Worm (Caenorhabditis elegans) whole organism, young adult: Measurements from ENCODE around the gene sut-2.

ENCODE experiments used
- F57A8.1 ChIP-seq: fragments of 200-800 bp; sonication (Bioruptor generic); optimal IDR thresholded peaks from 2 replicates; lab custom pipeline; 2018; ENCODE audit warnings: mild to moderate bottlenecking, missing genetic modification characterization, moderate library complexity, missing compliant biosample characterization
- K11D2.4 ChIP-seq: fragments of 200-800 bp; sonication (Bioruptor generic); IDR thresholded peaks from 2 replicates; pipeline ENCODE4 v1.3.6; 2022; ENCODE audit warnings: missing genetic modification reagents, missing genetic modification characterization, missing compliant biosample characterization
- cebp-1 ChIP-seq, 2 experiments: fragments of 200-800 bp in 1 of 2; sonication (Bioruptor generic) in 1 of 2; sonication (generic microtip) in 1 of 2; IDR thresholded peaks in 1 of 2; optimal IDR thresholded peaks in 1 of 2; 2 replicates each; pipeline versions ENCODE4 v1.3.6 to Lab custom; 2017 to 2022; ENCODE audit warnings: missing compliant biosample characterization in 2 of 2, missing genetic modification characterization in 2 of 2, mild to moderate bottlenecking in 1 of 2, missing genetic modification reagents in 1 of 2, moderate library complexity in 1 of 2
- cebp-2 ChIP-seq: fragments of 200-800 bp; sonication (Bioruptor generic); IDR thresholded peaks from 2 replicates; pipeline ENCODE4 v1.3.6; 2022; ENCODE audit warnings: missing genetic modification characterization, missing compliant biosample characterization
- hlh-12 ChIP-seq: sonication (generic microtip); optimal IDR thresholded peaks from 2 replicates; lab custom pipeline; 2016; ENCODE audit warnings: missing genetic modification characterization, missing compliant biosample characterization
- nhr-179 ChIP-seq: sonication (generic microtip); optimal IDR thresholded peaks from 2 replicates; lab custom pipeline; 2016; ENCODE audit warnings: mild to moderate bottlenecking, missing genetic modification characterization, missing compliant biosample characterization
- pha-4 ChIP-seq: fragments of 150-350 bp; sonication (generic microtip); optimal IDR thresholded peaks from 2 replicates; lab custom pipeline; 2014; ENCODE audit warnings: missing biosample characterization, missing genetic modification reagents, missing genetic modification characterization
- ztf-6 ChIP-seq: fragments of 200-800 bp; sonication (Bioruptor generic); IDR thresholded peaks from 2 replicates; pipeline ENCODE4 v1.3.6; 2022; ENCODE audit warnings: missing genetic modification reagents, missing genetic modification characterization, missing compliant biosample characterization

ce11 chrV:4559701-4560100 lies 10.1 kb downstream of the sut-2 start, which contains the start of gene Y61A9LA.7:
- TF ChIP-seq cebp-2 (GFP tag; lab: Robert Waterston, UW), result no peak
- TF ChIP-seq cebp-1 (GFP tag; IDR thresholded peaks at IDR 0.05; lab: Robert Waterston, UW), result no peak
- TF ChIP-seq cebp-1 (tag; optimal IDR thresholded peaks at IDR 0.05; lab: Kevin White, UChicago), result no peak
- TF ChIP-seq F57A8.1, result no peak
- no peak for TF ChIP-seq pha-4
- no peak for TF ChIP-seq ztf-6
- TF ChIP-seq hlh-12, result no peak
- TF ChIP-seq K11D2.4 (GFP tag; lab: Robert Waterston, UW), result no peak
- no peak for TF ChIP-seq nhr-179 (tag; lab: Kevin White, UChicago)
